Worm (Caenorhabditis elegans) whole organism, mixed stage, embryonic: ENCODE data around the gene W04G3.13.

Source experiments
- bed-3 ChIP-seq: fragments of 200-800 bp; sonication (Bioruptor generic); optimal IDR thresholded peaks from 3 replicates; lab custom pipeline; 2018; ENCODE audit warnings: mild to moderate bottlenecking, missing genetic modification characterization, moderate library complexity, missing compliant biosample characterization
- elt-3 ChIP-seq: fragments of 150-350 bp; optimal IDR thresholded peaks from 2 replicates; lab custom pipeline; 2014; ENCODE audit warnings: missing biosample characterization, missing genetic modification characterization
- hlh-1 ChIP-seq: fragments of 150-350 bp; optimal IDR thresholded peaks from 2 replicates; lab custom pipeline; 2014; ENCODE audit warnings: missing biosample characterization, missing genetic modification reagents, missing genetic modification characterization
- nhr-76 ChIP-seq: sonication (generic microtip); optimal IDR thresholded peaks from 2 replicates; lab custom pipeline; 2017; ENCODE audit warnings: missing biosample characterization, missing genetic modification characterization
- unc-39 ChIP-seq: fragments of 150-350 bp; optimal IDR thresholded peaks from 2 replicates; lab custom pipeline; 2014; ENCODE audit warnings: missing biosample characterization, missing genetic modification characterization
- unc-62 ChIP-seq: fragments of 150-350 bp; optimal IDR thresholded peaks from 2 replicates; lab custom pipeline; 2014; ENCODE audit warnings: missing biosample characterization, missing genetic modification reagents, missing genetic modification characterization
- ztf-11 ChIP-seq: fragments of 150-350 bp; optimal IDR thresholded peaks from 2 replicates; lab custom pipeline; 2014; ENCODE audit warnings: missing biosample characterization, missing genetic modification characterization

- TF ChIP-seq bed-3 (GFP tag; lab: Kevin White, UChicago): no peak
- TF ChIP-seq ztf-11 (tag; lab: Kevin White, UChicago): no peak
- TF ChIP-seq elt-3: no peak
- TF ChIP-seq unc-39 (tag; lab: Kevin White, UChicago): no peak
- no peak for TF ChIP-seq hlh-1 (tag; lab: Kevin White, UChicago)
- TF ChIP-seq nhr-76 (tag; lab: Kevin White, UChicago): no peak
- TF ChIP-seq unc-62: no peak
These were observed 26.0 kb downstream of the W04G3.13 start, which contains the start of gene C09F12.2 for ce11 chrX:11053615-11054014.
